Fruit fly (Drosophila melanogaster) ovary, adult (tissue): Measurements from ENCODE around the gene corn.

ENCODE experiments used
- CG17801 ChIP-seq: fragments of 200-800 bp; optimal IDR thresholded peaks from 2 replicates; lab custom pipeline; 2019; ENCODE audit warnings: missing biosample characterization, mild to moderate bottlenecking, missing genetic modification characterization, moderate library complexity; ENCODE audit not compliant: partially characterized antibody

The corn gene

dm6 chr3L:7113010-7113409 lies 43.9 kb downstream of the corn start:
- no peak for TF ChIP-seq CG17801 (GFP tag; lab: Kevin White, UChicago)

dm6 chr3L:7105693-7106092 lies 51.2 kb downstream of the corn start:
- no peak for TF ChIP-seq CG17801 (GFP tag; lab: Kevin White, UChicago)

dm6 chr3L:7104485-7104884 lies 52.4 kb downstream of the corn start:
- TF ChIP-seq CG17801 (GFP tag; lab: Kevin White, UChicago), result no peak

dm6 chr3L:7103941-7104340 lies 52.9 kb downstream of the corn start:
- TF ChIP-seq CG17801 (GFP tag; lab: Kevin White, UChicago), result no peak

dm6 chr3L:7096530-7096929 lies 60.3 kb downstream of the corn start:
- TF ChIP-seq CG17801 (GFP tag; lab: Kevin White, UChicago), result no peak

dm6 chr3L:7094548-7095072 lies 62.3 kb downstream of the corn start, which contains the start of gene form3:
form3 (plus strand) TSS chr3L:7094818.
- TF ChIP-seq CG17801 (GFP tag; lab: Kevin White, UChicago), result no peak

- no peak for TF ChIP-seq CG17801 (GFP tag; lab: Kevin White, UChicago)
Measured at dm6 chr3L:7094020-7094419, 62.9 kb downstream of the corn start.
